Fruit fly (Drosophila melanogaster) ovary, adult (tissue): ENCODE data around the gene Cht6.

Experiments
- CG17801 ChIP-seq: fragments of 200-800 bp; optimal IDR thresholded peaks from 2 replicates; lab custom pipeline; 2019; ENCODE audit warnings: missing biosample characterization, mild to moderate bottlenecking, missing genetic modification characterization, moderate library complexity; ENCODE audit not compliant: partially characterized antibody

Cht6 gene

DNA sequence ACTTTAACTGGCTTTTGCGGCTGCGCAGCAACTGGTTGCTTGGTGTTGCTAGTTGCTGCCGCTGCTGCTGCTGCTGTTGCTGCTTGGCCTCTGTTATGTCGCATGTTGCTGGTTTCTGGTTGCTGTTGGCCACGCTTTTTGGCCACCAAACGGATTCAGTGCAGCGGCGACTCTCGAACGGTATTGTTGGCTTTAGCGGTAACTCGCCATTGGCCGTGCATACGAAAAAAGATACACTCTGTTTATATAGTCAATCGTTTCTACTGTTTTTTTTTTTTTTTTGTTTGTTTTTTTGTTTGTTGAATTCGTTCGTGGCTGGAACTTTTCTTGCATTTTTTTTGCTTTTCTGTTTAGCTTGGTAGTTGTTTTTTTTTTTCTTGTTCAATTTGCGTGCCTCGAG is at the start of gene Cht6:
Gene Cht6 (plus strand): TSS at position 122 of the 400 bp plus-strand sequence.
- no peak for TF ChIP-seq CG17801 (GFP tag; lab: Kevin White, UChicago)

- TF ChIP-seq CG17801 (GFP tag; lab: Kevin White, UChicago): no peak
Measured at dm6 chrX:9975973-9976372, 40.7 kb upstream of the Cht6 start.

dm6 chrX:9977305-9977704 is 39.3 kb upstream of the Cht6 start, which contains the start of gene CG43386:
Gene CG43386, minus strand, starts transcription at chrX:9977405.
- no peak for TF ChIP-seq CG17801 (GFP tag; lab: Kevin White, UChicago)

DNA sequence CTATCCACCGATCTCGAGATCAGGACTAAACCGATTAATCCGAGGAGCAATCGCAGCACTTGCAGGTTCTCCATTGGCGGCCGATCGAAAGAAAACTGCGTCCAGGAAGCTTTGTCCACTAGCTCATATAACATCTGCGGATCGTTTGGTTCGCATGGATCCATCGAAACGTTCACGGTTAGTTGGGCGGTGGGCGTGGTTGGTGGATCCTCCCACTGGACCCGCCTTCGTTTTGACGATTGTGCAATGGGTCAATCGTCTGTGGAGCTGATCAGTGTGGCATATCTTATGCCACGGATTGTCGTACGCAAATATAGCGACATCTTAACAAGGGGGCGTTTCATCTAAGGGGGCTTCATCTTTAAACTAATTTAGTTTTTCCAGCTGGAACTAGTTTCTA is 36.2 kb upstream of the Cht6 start, which contains the start of gene CG15252:
Gene CG15252 (minus strand): TSS at position 101 of the 400 bp plus-strand sequence.
- TF ChIP-seq CG17801 (GFP tag; lab: Kevin White, UChicago): no peak

DNA sequence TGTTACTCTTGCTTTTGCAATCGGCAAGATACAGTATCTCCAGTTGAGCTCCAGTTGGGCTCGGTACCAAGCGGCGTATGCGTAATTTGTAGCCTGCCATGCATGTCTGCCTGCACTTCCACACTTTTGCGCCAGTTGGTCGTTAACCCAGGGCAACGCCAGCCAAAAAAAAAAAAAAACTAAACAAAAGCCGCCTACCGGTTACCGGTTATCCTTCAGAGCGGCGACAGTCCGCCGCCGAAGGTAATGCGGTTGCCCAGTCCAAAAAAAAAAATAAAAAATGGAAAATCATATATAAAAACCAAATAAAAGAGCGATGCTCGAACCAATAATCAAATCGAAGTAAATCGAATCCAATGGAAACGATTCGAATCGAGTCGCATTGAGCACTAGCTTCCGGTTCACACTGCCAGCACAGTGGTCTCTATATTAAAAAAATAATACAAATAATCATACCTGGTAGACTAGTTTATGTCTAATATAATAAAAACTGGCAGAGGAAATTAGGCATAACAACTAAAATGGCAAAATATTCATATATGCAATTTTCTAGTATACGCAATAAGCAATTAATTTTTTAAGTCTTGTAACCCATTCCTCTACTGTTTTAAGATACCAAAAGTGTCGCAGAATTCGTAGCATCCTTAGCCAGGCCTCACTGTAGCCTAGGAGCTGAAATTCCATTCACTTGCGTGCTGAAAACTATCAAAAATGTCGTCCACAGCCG is 29.1 kb upstream of the Cht6 start:
- no peak for TF ChIP-seq CG17801 (GFP tag; lab: Kevin White, UChicago)

dm6 chrX:9989154-9989787 is 27.4 kb upstream of the Cht6 start, which contains the start of gene CG32694:
Gene CG32694, plus strand, starts transcription at chrX:9989690.
- no peak for TF ChIP-seq CG17801 (GFP tag; lab: Kevin White, UChicago)

- TF ChIP-seq CG17801 (GFP tag; lab: Kevin White, UChicago): no peak
Measured at dm6 chrX:9991013-9991412, 25.6 kb upstream of the Cht6 start.

DNA sequence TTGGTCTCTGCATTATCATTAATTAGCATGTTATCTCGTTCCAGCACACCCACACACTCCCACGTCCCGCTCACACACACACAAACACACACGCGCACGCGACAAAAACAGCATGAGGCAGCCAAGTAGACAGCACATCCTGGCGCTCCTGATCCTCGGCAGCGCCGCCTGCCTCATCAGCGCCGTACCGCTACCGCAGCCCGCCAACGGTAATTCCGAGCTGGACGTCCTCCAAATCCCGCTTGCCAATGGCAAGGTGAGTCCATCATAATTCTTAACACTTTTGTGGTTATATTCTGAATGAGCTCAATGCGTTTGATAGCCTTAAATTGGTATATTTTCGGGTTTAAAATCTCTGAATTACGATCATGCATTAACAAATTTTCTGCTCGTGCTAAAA is 23.7 kb upstream of the Cht6 start:
- no peak for TF ChIP-seq CG17801 (GFP tag; lab: Kevin White, UChicago)

- TF ChIP-seq CG17801 (GFP tag; lab: Kevin White, UChicago): no peak
Measured at dm6 chrX:9993427-9994218, 23.0 kb upstream of the Cht6 start.

dm6 chrX:10008576-10009260 is 7.9 kb upstream of the Cht6 start, which contains the start of gene CG33557:
Gene CG33557, plus strand, starts transcription at chrX:10009210.
- TF ChIP-seq CG17801 (GFP tag; lab: Kevin White, UChicago): no peak

DNA sequence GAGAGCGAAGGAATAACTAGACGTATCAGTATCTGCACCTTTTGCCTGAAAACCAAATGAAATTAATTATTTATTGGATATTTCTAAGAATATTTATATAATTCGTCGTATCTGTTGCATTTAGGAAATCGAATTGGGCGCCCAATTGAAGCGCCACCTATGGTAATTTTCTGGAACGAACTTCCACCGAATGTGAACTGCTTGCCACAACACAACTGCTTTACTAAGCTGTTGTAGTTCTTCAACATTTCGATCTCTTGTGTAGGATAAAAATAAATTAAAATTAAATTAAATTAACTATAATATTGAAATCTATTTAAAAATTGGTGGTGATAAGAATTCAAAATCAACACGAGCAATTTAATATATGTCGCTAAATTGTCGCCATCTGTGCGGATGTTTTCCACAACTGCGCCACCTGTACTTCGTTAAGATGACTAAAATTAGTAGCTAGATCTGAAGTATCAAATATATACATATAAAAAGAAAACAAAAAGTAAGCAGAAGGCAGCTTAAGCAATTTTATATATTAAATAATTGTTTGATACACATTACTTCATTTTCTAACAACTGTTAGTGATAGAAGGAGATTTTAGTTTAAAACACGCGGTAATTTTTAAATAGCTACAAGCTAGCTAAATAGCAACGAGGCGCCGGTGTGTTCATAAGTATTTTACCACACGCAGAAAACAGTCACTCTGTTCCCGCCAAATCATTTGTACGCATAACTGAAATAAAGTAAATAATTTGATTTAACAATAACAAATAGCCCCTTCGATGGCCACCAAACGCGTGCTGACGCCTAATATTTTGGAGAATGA is 6.6 kb upstream of the Cht6 start, which contains the start of gene Dna2:
Gene Dna2 (plus strand): TSS at position 688 of the 821 bp plus-strand sequence.
- TF ChIP-seq CG17801 (GFP tag; lab: Kevin White, UChicago): no peak

DNA sequence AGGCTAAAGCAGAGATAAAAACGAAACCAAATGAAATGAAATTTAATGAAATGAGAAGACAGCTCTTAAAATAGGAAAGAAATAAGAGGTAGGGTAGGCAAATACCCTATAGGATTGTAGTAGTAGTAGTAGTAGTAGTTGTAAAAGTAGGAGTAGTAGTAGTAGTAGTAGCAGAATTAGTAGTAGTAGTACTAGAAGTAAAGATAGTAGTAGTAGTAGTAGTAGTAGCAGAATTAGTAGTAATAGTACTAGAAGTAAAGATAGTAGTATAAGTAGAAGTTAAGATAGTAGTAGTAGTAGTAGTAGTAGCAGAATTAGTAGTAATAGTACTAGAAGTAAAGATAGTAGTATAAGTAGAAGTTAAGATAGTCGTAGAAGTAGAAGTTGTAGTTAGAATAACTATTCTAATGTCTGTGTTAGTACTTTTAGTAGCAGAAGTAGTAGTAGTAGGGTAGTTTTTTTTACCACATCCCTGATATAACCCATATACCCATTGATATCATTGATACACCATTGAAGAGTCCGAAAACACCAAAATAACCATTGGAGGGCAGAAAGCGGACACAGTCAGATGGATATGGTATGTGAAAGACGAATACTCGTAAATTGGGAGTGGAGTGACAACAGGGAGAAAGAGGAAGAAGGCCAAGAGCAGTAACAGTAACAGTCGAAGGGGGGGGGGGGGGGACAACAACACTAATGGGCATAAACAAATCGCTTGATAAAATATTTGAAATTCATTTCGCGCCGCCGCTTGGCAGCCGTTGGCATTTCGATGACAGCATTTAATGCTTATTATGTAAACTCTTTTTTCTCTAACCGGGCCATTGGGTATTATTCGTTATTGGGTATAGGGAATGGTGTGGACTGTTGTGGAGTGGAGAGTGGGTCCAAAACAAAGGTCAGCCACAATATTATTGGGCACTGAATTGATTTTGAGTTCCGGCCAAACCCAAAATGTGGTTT is 1.6 kb upstream of the Cht6 start:
- no peak for TF ChIP-seq CG17801 (GFP tag; lab: Kevin White, UChicago)
